Fruit fly (Drosophila melanogaster) whole organism, embryonic: ENCODE measurements around the gene Hr4.

Source experiments
- Abd-B ChIP-seq: fragments of 200-800 bp; sonication (Bioruptor generic); optimal IDR thresholded peaks from 2 replicates; lab custom pipeline; 2018; ENCODE audit warnings: missing biosample characterization, mild to moderate bottlenecking, missing genetic modification characterization, moderate library complexity
- Atf6 ChIP-seq: fragments of 200-800 bp; sonication (Bioruptor generic); IDR thresholded peaks from 2 replicates; pipeline ENCODE4 v1.3.6; 2022; ENCODE audit warnings: missing biosample characterization, missing genetic modification characterization
- BEAF-32 ChIP-seq: fragments of 200-800 bp; sonication (Bioruptor generic); optimal IDR thresholded peaks from 3 replicates; lab custom pipeline; 2017; ENCODE audit warnings: missing biosample characterization, missing genetic modification characterization, mild to moderate bottlenecking, moderate library complexity, missing genetic modification reagents
- CG10366 ChIP-seq: fragments of 200-800 bp; sonication (Bioruptor generic); IDR thresholded peaks from 2 replicates; pipeline ENCODE4 v1.3.6; 2022; ENCODE audit warnings: missing biosample characterization, missing genetic modification characterization
- CG11093 ChIP-seq: fragments of 200-800 bp; sonication (Bioruptor generic); IDR thresholded peaks from 3 replicates; pipeline ENCODE4 v1.3.6; 2022; ENCODE audit warnings: missing biosample characterization, missing genetic modification characterization
- CG11696 ChIP-seq: fragments of 200-800 bp; sonication (Bioruptor generic); IDR thresholded peaks from 2 replicates; pipeline ENCODE4 v1.3.6; 2022; ENCODE audit warnings: missing biosample characterization, missing genetic modification characterization
- CG11723 ChIP-seq: fragments of 200-800 bp; sonication (Bioruptor generic); optimal IDR thresholded peaks from 2 replicates; lab custom pipeline; 2017; ENCODE audit warnings: missing biosample characterization, mild to moderate bottlenecking, missing genetic modification characterization
- CG12744 ChIP-seq: fragments of 200-800 bp; sonication (Bioruptor generic); optimal IDR thresholded peaks from 2 replicates; lab custom pipeline; 2016; ENCODE audit warnings: missing biosample characterization, missing genetic modification characterization
- CG12769 ChIP-seq: fragments of 200-800 bp; sonication (Bioruptor generic); optimal IDR thresholded peaks from 2 replicates; lab custom pipeline; 2019; ENCODE audit warnings: missing biosample characterization, mild to moderate bottlenecking, missing genetic modification characterization, moderate library complexity
- CG13123 ChIP-seq: fragments of 200-800 bp; sonication (Bioruptor generic); optimal IDR thresholded peaks from 2 replicates; lab custom pipeline; 2016; ENCODE audit warnings: missing biosample characterization, missing genetic modification characterization
- CG13424 ChIP-seq: fragments of 200-800 bp; sonication (Bioruptor generic); optimal IDR thresholded peaks from 2 replicates; lab custom pipeline; 2019; ENCODE audit warnings: missing biosample characterization, mild to moderate bottlenecking, missing genetic modification characterization, moderate library complexity
- CG1603 ChIP-seq: fragments of 200-800 bp; sonication (Bioruptor generic); optimal IDR thresholded peaks from 2 replicates; lab custom pipeline; 2019; ENCODE audit warnings: missing biosample characterization, mild to moderate bottlenecking, missing genetic modification characterization, moderate library complexity
- CG16863 ChIP-seq: fragments of 200-800 bp; sonication (Bioruptor generic); optimal IDR thresholded peaks from 3 replicates; lab custom pipeline; 2016; ENCODE audit warnings: missing biosample characterization, missing genetic modification characterization
- CG17359 ChIP-seq: fragments of 200-800 bp; sonication (Bioruptor generic); optimal IDR thresholded peaks from 3 replicates; lab custom pipeline; 2018; ENCODE audit warnings: missing biosample characterization, mild to moderate bottlenecking, missing genetic modification characterization, moderate library complexity
- CG17912 ChIP-seq: fragments of 200-800 bp; sonication (Bioruptor generic); optimal IDR thresholded peaks from 2 replicates; lab custom pipeline; 2018; ENCODE audit warnings: missing biosample characterization, mild to moderate bottlenecking, missing genetic modification characterization
- CG18476 ChIP-seq: fragments of 200-800 bp; sonication (Bioruptor generic); optimal IDR thresholded peaks from 2 replicates; lab custom pipeline; 2016; ENCODE audit warnings: missing biosample characterization, mild to moderate bottlenecking, missing genetic modification characterization
- CG2129 ChIP-seq: fragments of 200-800 bp; sonication (Bioruptor generic); IDR thresholded peaks from 2 replicates; pipeline ENCODE4 v1.3.6; 2022; ENCODE audit warnings: missing biosample characterization, missing genetic modification characterization; ENCODE audit not compliant: partially characterized antibody
- CG31365 ChIP-seq: fragments of 200-800 bp; sonication (Bioruptor generic); optimal IDR thresholded peaks from 2 replicates; lab custom pipeline; 2018; ENCODE audit warnings: missing biosample characterization, mild to moderate bottlenecking, missing genetic modification characterization
- CG4854 ChIP-seq: fragments of 200-800 bp; sonication (Bioruptor generic); optimal IDR thresholded peaks from 2 replicates; lab custom pipeline; 2016; ENCODE audit warnings: missing biosample characterization, missing genetic modification characterization, inconsistent platforms
- CG6683 ChIP-seq: fragments of 200-800 bp; sonication (Bioruptor generic); optimal IDR thresholded peaks from 2 replicates; lab custom pipeline; 2017; ENCODE audit warnings: missing biosample characterization, mild to moderate bottlenecking, missing genetic modification characterization, missing genetic modification reagents
- CG8089 ChIP-seq: fragments of 200-800 bp; sonication (Bioruptor generic); optimal IDR thresholded peaks from 3 replicates; lab custom pipeline; 2016; ENCODE audit warnings: missing biosample characterization, missing genetic modification characterization
- CG8281 ChIP-seq: fragments of 200-800 bp; sonication (Bioruptor generic); optimal IDR thresholded peaks from 2 replicates; lab custom pipeline; 2018; ENCODE audit warnings: missing biosample characterization, mild to moderate bottlenecking, missing genetic modification characterization, moderate library complexity
- CG8290 ChIP-seq, 3 experiments: fragments of 200-800 bp; sonication (Bioruptor generic); optimal IDR thresholded peaks; 2 replicates each; lab custom pipeline; 2016 to 2019; ENCODE audit warnings: missing biosample characterization in 3 of 3, missing genetic modification characterization in 3 of 3, mild to moderate bottlenecking in 2 of 3, moderate library complexity in 1 of 3
- CG9817 ChIP-seq: fragments of 200-800 bp; sonication (Bioruptor generic); optimal IDR thresholded peaks from 2 replicates; lab custom pipeline; 2018; ENCODE audit warnings: missing biosample characterization, mild to moderate bottlenecking, missing genetic modification characterization, moderate library complexity
- Dad ChIP-seq: fragments of 200-800 bp; sonication (Bioruptor generic); optimal IDR thresholded peaks from 3 replicates; lab custom pipeline; 2016; ENCODE audit warnings: missing biosample characterization, missing genetic modification characterization
- Dip2 ChIP-seq: fragments of 200-800 bp; sonication (Bioruptor generic); IDR thresholded peaks from 2 replicates; pipeline ENCODE4 v1.3.6; 2022; ENCODE audit warnings: missing biosample characterization, missing genetic modification characterization
- Dip3 ChIP-seq: fragments of 200-800 bp; sonication (Bioruptor generic); optimal IDR thresholded peaks from 3 replicates; lab custom pipeline; 2016; ENCODE audit warnings: missing biosample characterization, missing genetic modification characterization
- Eip74EF ChIP-seq, 2 experiments: fragments of 200-800 bp in 1 of 2; fragments of >200 bp in 1 of 2; sonication (Bioruptor generic) in 1 of 2; optimal IDR thresholded peaks; 2 replicates each; lab custom pipeline; 2017 to 2019; ENCODE audit warnings: missing biosample characterization in 2 of 2, missing genetic modification characterization in 2 of 2, mild to moderate bottlenecking in 1 of 2, moderate library complexity in 1 of 2
- Ets65A ChIP-seq: fragments of 200-800 bp; sonication (Bioruptor generic); peaks from one replicate; lab custom pipeline; 2016; ENCODE audit warnings: missing biosample characterization, missing genetic modification characterization
- H2.0 ChIP-seq: fragments of 200-800 bp; sonication (Bioruptor generic); IDR thresholded peaks from 2 replicates; pipeline ENCODE4 v1.3.6; 2022; ENCODE audit warnings: missing biosample characterization, missing genetic modification characterization
- HLH54F ChIP-seq: fragments of 200-800 bp; sonication (Bioruptor generic); optimal IDR thresholded peaks from 3 replicates; lab custom pipeline; 2016; ENCODE audit warnings: missing biosample characterization, missing genetic modification characterization
- Hmx ChIP-seq: fragments of 200-800 bp; sonication (Bioruptor generic); optimal IDR thresholded peaks from 2 replicates; lab custom pipeline; 2016; ENCODE audit warnings: missing biosample characterization, missing genetic modification characterization
- Neu2 ChIP-seq: fragments of 200-800 bp; sonication (Bioruptor generic); optimal IDR thresholded peaks from 3 replicates; lab custom pipeline; 2016; ENCODE audit warnings: missing biosample characterization, missing genetic modification characterization, borderline replicate concordance
- Pdp1 ChIP-seq, 2 experiments: fragments of 200-800 bp; sonication (Bioruptor generic); optimal IDR thresholded peaks; 3 replicates each; lab custom pipeline; 2016; ENCODE audit warnings: missing biosample characterization in 2 of 2, missing genetic modification characterization in 2 of 2, mild to moderate bottlenecking in 1 of 2, moderate library complexity in 1 of 2
- Sox102F ChIP-seq: fragments of 200-800 bp; sonication (Bioruptor generic); optimal IDR thresholded peaks from 2 replicates; lab custom pipeline; 2018; ENCODE audit warnings: missing biosample characterization, mild to moderate bottlenecking, missing genetic modification characterization, moderate library complexity
- Ssrp ChIP-seq: fragments of 200-800 bp; sonication (Bioruptor generic); optimal IDR thresholded peaks from 2 replicates; lab custom pipeline; 2018; ENCODE audit warnings: missing biosample characterization, mild to moderate bottlenecking, missing genetic modification characterization, moderate library complexity
- ab ChIP-seq: fragments of 200-800 bp; sonication (Bioruptor generic); optimal IDR thresholded peaks from 2 replicates; lab custom pipeline; 2016; ENCODE audit warnings: missing biosample characterization, missing genetic modification characterization
- bigmax ChIP-seq: fragments of 200-800 bp; sonication (Bioruptor generic); optimal IDR thresholded peaks from 2 replicates; lab custom pipeline; 2018; ENCODE audit warnings: missing biosample characterization, mild to moderate bottlenecking, missing genetic modification characterization
- hbn ChIP-seq: fragments of 200-800 bp; sonication (Bioruptor generic); IDR thresholded peaks from 2 replicates; pipeline ENCODE4 v1.3.6; 2022; ENCODE audit warnings: missing biosample characterization, missing genetic modification characterization; ENCODE audit not compliant: partially characterized antibody
- inv ChIP-seq: fragments of 200-800 bp; sonication (Bioruptor generic); IDR thresholded peaks from 2 replicates; pipeline ENCODE4 v1.3.6; 2022; ENCODE audit warnings: missing biosample characterization, missing genetic modification characterization; ENCODE audit not compliant: partially characterized antibody
- jigr1 ChIP-seq: fragments of 200-800 bp; sonication (Bioruptor generic); IDR thresholded peaks from 3 replicates; pipeline ENCODE4 v1.3.6; 2022; ENCODE audit warnings: missing biosample characterization, missing genetic modification characterization
- org-1 ChIP-seq: fragments of 200-800 bp; sonication (Bioruptor generic); optimal IDR thresholded peaks from 2 replicates; lab custom pipeline; 2017; ENCODE audit warnings: missing biosample characterization, missing genetic modification characterization
- seq ChIP-seq: fragments of 200-800 bp; sonication (Bioruptor generic); IDR thresholded peaks from 2 replicates; pipeline ENCODE4 v1.3.6; 2022; ENCODE audit warnings: missing biosample characterization, missing genetic modification characterization
- shn ChIP-seq: fragments of 200-800 bp; sonication (Bioruptor generic); optimal IDR thresholded peaks from 3 replicates; lab custom pipeline; 2016; ENCODE audit warnings: missing biosample characterization, missing genetic modification characterization
- slou ChIP-seq: fragments of 200-800 bp; sonication (Bioruptor generic); optimal IDR thresholded peaks from 3 replicates; lab custom pipeline; 2016; ENCODE audit warnings: missing biosample characterization, missing genetic modification characterization
- ssp ChIP-seq: fragments of 200-800 bp; sonication (Bioruptor generic); IDR thresholded peaks from 2 replicates; pipeline ENCODE4 v1.3.6; 2022; ENCODE audit warnings: missing biosample characterization, missing genetic modification characterization
- tgo ChIP-seq: fragments of 200-800 bp; sonication (Bioruptor generic); IDR thresholded peaks from 3 replicates; pipeline ENCODE4 v1.3.6; 2022; ENCODE audit warnings: missing biosample characterization, missing genetic modification characterization
- tup ChIP-seq: fragments of 200-800 bp; sonication (Bioruptor generic); optimal IDR thresholded peaks from 2 replicates; lab custom pipeline; 2016; ENCODE audit warnings: missing biosample characterization, mild to moderate bottlenecking, missing genetic modification characterization, moderate library complexity

The Hr4 gene

dm6 chrX:1951391-1952066 is 9.8 kb downstream of the Hr4 start (continued):
- TF ChIP-seq Ets65A (GFP tag; lab: Kevin White, UChicago) (peak; percentile 99), tup (GFP tag; lab: Kevin White, UChicago) (peak; percentile 95), seq (peak; percentile 90), CG2129 (no peak), CG11723 (peak; percentile 93), CG31365 (tag; lab: Kevin White, UChicago) (peak; percentile 90), Neu2 (peak; percentile 50), CG17359 (tag; lab: Kevin White, UChicago) (peak; percentile 97), org-1 (GFP tag; lab: Kevin White, UChicago) (peak; percentile 96), CG10366 (peak; percentile 89), Abd-B (GFP tag; lab: Kevin White, UChicago) (peak; percentile 69), jigr1 (peak; percentile 80; the same call in 2 of the 3 replicates), Dip2 (GFP tag; lab: Robert Waterston, UW) (no peak), Atf6 (GFP tag; lab: Robert Waterston, UW) (peak; percentile 93), ab (GFP tag; lab: Kevin White, UChicago) (peak; percentile 85), HLH54F (GFP tag; lab: Kevin White, UChicago) (peak; percentile 95), CG16863 (GFP tag; lab: Kevin White, UChicago) (peak; percentile 96), CG8290 (GFP tag; optimal IDR thresholded peaks at IDR 0.05; lab: Kevin White, UChicago) (peak; percentile 84), CG8290 (tag; optimal IDR thresholded peaks at IDR 0.05; lab: Kevin White, UChicago) (peak; percentile 60 to 99), CG17912 (GFP tag; lab: Kevin White, UChicago) (peak; percentile 74), tgo (GFP tag; lab: Robert Waterston, UW) (peak; percentile 90), H2.0 (GFP tag; lab: Robert Waterston, UW) (peak; percentile 94), hbn (no peak), Ssrp (peak; percentile 92), Eip74EF (GFP tag; optimal IDR thresholded peaks at IDR 0.05; lab: Kevin White, UChicago) (peak in 1 of 2 experiments; percentile 95), CG12744 (GFP tag; lab: Kevin White, UChicago) (peak; percentile 91), CG11696 (peak; percentile 85), CG18476 (GFP tag; lab: Kevin White, UChicago) (peak; percentile 89), slou (GFP tag; lab: Kevin White, UChicago) (peak; percentile 80), BEAF-32 (no peak), CG13424 (tag; lab: Kevin White, UChicago) (peak; percentile 96), CG12769 (tag; lab: Kevin White, UChicago) (peak; percentile 99), CG11093 (GFP tag; lab: Robert Waterston, UW) (peak; percentile 87), inv (GFP tag; lab: Robert Waterston, UW) (no peak), Dip3 (GFP tag; lab: Kevin White, UChicago) (peak; percentile 95), CG8089 (GFP tag; lab: Kevin White, UChicago) (peak; percentile 96), Pdp1 (GFP tag; optimal IDR thresholded peaks at IDR 0.05; lab: Kevin White, UChicago) (peak; percentile 95 to 96), Dad (GFP tag; lab: Kevin White, UChicago) (peak; percentile 95), bigmax (peak; percentile 73), CG8281 (peak; percentile 85), CG1603 (peak; percentile 98), Hmx (GFP tag; lab: Kevin White, UChicago) (peak; percentile 85), shn (GFP tag; lab: Kevin White, UChicago) (peak; percentile 94), Sox102F (GFP tag; lab: Kevin White, UChicago) (peak; percentile 96), ssp (GFP tag; lab: Robert Waterston, UW) (peak; percentile 77), CG9817 (tag; lab: Kevin White, UChicago) (peak; percentile 89), CG4854 (GFP tag; lab: Kevin White, UChicago) (peak; percentile 89), CG13123 (GFP tag; lab: Kevin White, UChicago) (peak; percentile 92), CG6683 (GFP tag; lab: Kevin White, UChicago) (peak; percentile 92)
